Worm (Caenorhabditis elegans): ENCODE measurements around the gene Y17G9B.5.

Gene Y17G9B.5

ce11 chrIV:4748408-4749105 lies 1.5 kb upstream of the Y17G9B.5 start, which contains the start of gene cyc-2.1 (continued):
- TF ChIP-seq lir-3 (tag; optimal IDR thresholded peaks at IDR 0.05; ENCODE audit: poor library complexity) (no peak), lin-14 (GFP tag; optimal IDR thresholded peaks at IDR 0.05) (peak; percentile 83), ztf-4 (tag; optimal IDR thresholded peaks at IDR 0.05) (peak; percentile 22), elt-2 (tag; optimal IDR thresholded peaks at IDR 0.05) (peak; percentile 28), lin-35 (GFP tag; optimal IDR thresholded peaks at IDR 0.05) (peak; percentile 33 to 55), egl-27 (tag; optimal IDR thresholded peaks at IDR 0.05) (no peak), grh-1 (GFP tag; IDR thresholded peaks at IDR 0.05) (no peak), dsc-1 (tag; optimal IDR thresholded peaks at IDR 0.05) (peak; percentile 21), hlh-4 (tag; optimal IDR thresholded peaks at IDR 0.05) (no peak), nhr-11 (tag; optimal IDR thresholded peaks at IDR 0.05) (no peak), alr-1 (tag; optimal IDR thresholded peaks at IDR 0.05; ENCODE audit: borderline replicate concordance) (no peak), nhr-71 (tag; optimal IDR thresholded peaks at IDR 0.05) (peak; percentile 71), xbp-1 (tag; optimal IDR thresholded peaks at IDR 0.05) (peak; percentile 34), pag-3 (tag; optimal IDR thresholded peaks at IDR 0.05; ENCODE audit: borderline replicate concordance, insufficient read depth) (no peak), vab-15 (tag; optimal IDR thresholded peaks at IDR 0.05) (no peak), unc-62 (GFP tag; optimal IDR thresholded peaks at IDR 0.05) (no peak), nhr-77 (tag; optimal IDR thresholded peaks at IDR 0.05) (peak; percentile 5), unc-86 (tag; optimal IDR thresholded peaks at IDR 0.05) (peak; percentile 30), nhr-47 (tag; optimal IDR thresholded peaks at IDR 0.05) (peak; percentile 38), pqm-1 (tag; optimal IDR thresholded peaks at IDR 0.05) (no peak), lin-39 (tag; optimal IDR thresholded peaks at IDR 0.05) (no peak), unc-98 (GFP tag; IDR thresholded peaks at IDR 0.05) (no peak), rnt-1 (tag; optimal IDR thresholded peaks at IDR 0.05) (peak; percentile 59), elt-3 (tag; optimal IDR thresholded peaks at IDR 0.05) (peak in 2 of 6 experiments; percentile 12 to 38), ceh-82 (tag; optimal IDR thresholded peaks at IDR 0.05) (peak in 1 of 3 experiments; percentile 48), ces-1 (GFP tag; optimal IDR thresholded peaks at IDR 0.05) (no peak), swsn-7 (tag; optimal IDR thresholded peaks at IDR 0.05) (peak; percentile 59), unc-130 (tag; optimal IDR thresholded peaks at IDR 0.05) (no peak), nhr-19 (GFP tag; conservative IDR thresholded peaks at IDR 0.05) (peak; percentile 71), ceh-8 (GFP tag; optimal IDR thresholded peaks at IDR 0.05) (no peak), C16A3.4 (tag; optimal IDR thresholded peaks at IDR 0.05) (peak; percentile 58)

- TF ChIP-seq mab-9 (GFP tag; IDR thresholded peaks at IDR 0.05) (0 out of 2 replicates have a peak, but pooled peaks have one; percentile 35), lin-14 (GFP tag; optimal IDR thresholded peaks at IDR 0.05) (no peak), C34B4.2 (tag; optimal IDR thresholded peaks at IDR 0.05) (peak; percentile 19), ceh-88 (GFP tag; IDR thresholded peaks at IDR 0.05) (no peak), nhr-84 (tag; optimal IDR thresholded peaks at IDR 0.05) (no peak), snu-23 (GFP tag; optimal IDR thresholded peaks at IDR 0.05) (no peak)
Observed at ce11 chrIV:4749155-4749554, 885 bp upstream of the Y17G9B.5 start.

- TF ChIP-seq fkh-10 (GFP tag; optimal IDR thresholded peaks at IDR 0.05), result no peak
- TF ChIP-seq unc-130 (tag; optimal IDR thresholded peaks at IDR 0.05), result no peak
- TF ChIP-seq lin-13 (GFP tag; optimal IDR thresholded peaks at IDR 0.05), result no peak
- no peak for TF ChIP-seq fkh-8 (tag; optimal IDR thresholded peaks at IDR 0.05)
- no peak for TF ChIP-seq ceh-8 (GFP tag; optimal IDR thresholded peaks at IDR 0.05)
- TF ChIP-seq mdl-1 (tag; optimal IDR thresholded peaks at IDR 0.05), result no peak
- no peak for TF ChIP-seq mef-2 (tag; optimal IDR thresholded peaks at IDR 0.05)
- no peak for TF ChIP-seq nhr-85 (tag)
- TF ChIP-seq xbp-1 (tag; optimal IDR thresholded peaks at IDR 0.05), result no peak
- TF ChIP-seq tbx-2 (tag; optimal IDR thresholded peaks at IDR 0.05), result no peak
- no peak for TF ChIP-seq vab-15 (tag; optimal IDR thresholded peaks at IDR 0.05)
- no peak for TF ChIP-seq ces-1 (GFP tag; optimal IDR thresholded peaks at IDR 0.05)
- no peak for TF ChIP-seq lin-35 (GFP tag; optimal IDR thresholded peaks at IDR 0.05)
- no peak for TF ChIP-seq F16B12.6 (tag; optimal IDR thresholded peaks at IDR 0.05)
- no peak for TF ChIP-seq sup-37 (GFP tag; optimal IDR thresholded peaks at IDR 0.05)
- TF ChIP-seq ztf-4 (tag; optimal IDR thresholded peaks at IDR 0.05), result no peak
Observed at ce11 chrIV:4751814-4752213, 1.8 kb downstream of the Y17G9B.5 start, which contains the start of gene Y17G9B.4. Gene Y17G9B.4, plus strand, starts transcription at chrIV:4752119.

Measured in whole organism, L1 larva.